Fruit fly (Drosophila melanogaster): Measurements from ENCODE around the gene CG16812.

Gene CG16812

DNA sequence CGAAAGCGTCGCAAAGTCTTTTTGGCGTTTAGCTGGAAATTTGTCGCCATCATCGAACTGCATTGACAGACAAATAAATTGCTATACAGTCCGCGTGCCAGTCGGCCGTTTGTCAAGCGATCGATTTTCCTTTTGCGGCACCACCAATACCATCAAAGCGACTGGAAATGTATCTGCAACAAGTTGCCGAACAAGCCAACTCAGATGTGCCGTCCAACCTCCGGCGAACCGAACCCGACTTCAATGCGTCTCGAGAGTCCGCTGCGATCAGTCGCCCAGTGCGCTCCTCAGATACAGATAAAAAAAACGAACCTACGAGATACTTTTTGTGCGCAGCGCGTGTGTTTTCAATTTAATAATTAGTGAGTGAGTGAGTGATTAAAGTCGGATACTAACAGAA is 44.2 kb downstream of the CG16812 start:
- TF ChIP-seq CG8478 (optimal IDR thresholded peaks at IDR 0.05) (no peak), usp (GFP tag; optimal IDR thresholded peaks at IDR 0.05) (no peak), pan (optimal IDR thresholded peaks at IDR 0.05) (no peak), psq (optimal IDR thresholded peaks at IDR 0.05) (no peak), Dll (optimal IDR thresholded peaks at IDR 0.05) (no peak), EcR (GFP tag; optimal IDR thresholded peaks at IDR 0.05) (no peak)

DNA sequence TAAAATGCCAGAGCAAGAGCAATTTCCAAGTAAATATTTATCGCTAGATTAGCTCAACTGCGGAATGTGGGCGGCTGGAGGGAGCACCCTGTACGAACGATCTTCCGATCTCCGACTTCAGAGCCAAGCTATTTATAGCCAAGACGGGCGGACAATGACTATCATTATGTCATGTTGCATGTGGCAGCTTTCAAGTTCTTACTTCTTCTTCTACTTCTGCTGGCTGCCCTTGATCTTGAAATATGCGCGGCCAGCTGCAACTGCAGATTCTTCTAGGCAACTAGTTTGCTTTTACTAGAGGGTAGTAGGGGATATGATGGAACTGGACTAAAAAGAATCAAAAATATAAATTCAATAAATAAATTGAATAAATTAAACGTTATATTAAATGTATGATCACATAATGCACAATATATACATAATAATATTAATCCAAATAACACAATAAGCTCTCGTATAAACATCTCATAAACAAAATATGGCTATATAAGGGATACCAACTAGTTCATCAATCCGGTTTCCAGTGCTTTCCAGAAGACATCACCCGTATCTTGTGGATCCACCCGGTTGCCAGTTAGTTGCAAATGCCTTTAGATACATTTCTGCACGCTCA is 45.8 kb downstream of the CG16812 start:
- TF ChIP-seq psq (optimal IDR thresholded peaks at IDR 0.05) (no peak), CG8478 (optimal IDR thresholded peaks at IDR 0.05) (no peak), EcR (GFP tag; optimal IDR thresholded peaks at IDR 0.05) (no peak), pan (optimal IDR thresholded peaks at IDR 0.05) (no peak), usp (GFP tag; optimal IDR thresholded peaks at IDR 0.05) (no peak), Dll (optimal IDR thresholded peaks at IDR 0.05) (no peak)

DNA sequence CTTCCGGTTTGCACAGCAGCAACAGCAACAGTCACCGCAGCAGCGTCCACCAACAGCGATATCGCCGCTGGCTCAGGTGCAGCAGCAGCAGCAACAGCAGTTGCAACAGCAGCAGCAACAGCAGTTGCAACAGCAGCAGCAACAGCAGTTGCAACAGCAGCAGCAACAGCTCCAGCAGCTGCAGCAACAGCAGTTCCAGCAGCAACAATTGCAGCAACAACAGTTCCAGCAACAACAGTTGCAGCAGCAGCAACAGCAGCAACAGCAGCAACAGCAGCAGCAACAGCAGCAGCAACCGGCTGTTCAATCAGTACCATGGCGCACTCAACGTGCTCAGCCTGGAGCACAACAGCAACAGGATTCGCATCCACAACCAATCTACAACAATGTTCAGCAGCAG is 50.2 kb downstream of the CG16812 start:
- TF ChIP-seq EcR (GFP tag; optimal IDR thresholded peaks at IDR 0.05) = no peak

Measured in whole organism.